Worm (Caenorhabditis elegans): Measurements from ENCODE around the gene tmem-131.
A peak's percentile ranks its signal among the peaks of the same experiment; 100 is the strongest.
"Not testable (repeated sequence)": the region's sequence is repeated elsewhere in the genome, so short reads cannot be mapped to it uniquely, and the experiment has no call there.

The tmem-131 gene

DNA sequence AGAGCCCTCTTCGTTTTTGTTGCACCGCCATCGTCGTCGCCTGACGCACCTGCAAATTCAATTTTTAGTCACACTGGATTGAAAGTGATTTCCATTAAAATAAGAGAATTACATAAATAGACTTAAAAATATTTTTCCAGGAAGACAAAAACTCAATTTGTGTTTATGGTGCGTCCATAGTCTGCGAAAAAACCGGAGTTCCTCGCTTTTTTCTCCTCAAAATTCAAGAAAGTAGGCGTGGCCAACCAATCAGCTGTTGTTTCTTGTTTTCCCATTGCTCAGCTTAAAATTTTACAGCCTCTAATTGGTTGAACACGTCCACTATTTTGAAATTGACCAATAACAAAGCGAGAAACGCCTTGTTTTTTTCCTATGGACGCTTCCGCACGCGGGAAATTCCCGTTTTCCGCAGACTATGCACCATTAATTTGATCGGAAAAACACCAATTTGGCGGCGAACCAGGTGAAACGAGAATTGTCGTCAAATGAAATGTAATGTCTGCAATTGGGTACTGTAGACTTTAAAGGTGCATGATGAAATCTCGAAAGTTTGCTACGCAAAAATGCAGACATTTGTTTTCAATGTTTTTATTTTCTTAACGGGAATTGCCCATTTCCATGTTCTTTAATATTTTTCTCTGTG, 13.4 kb downstream of the tmem-131 start, which contains the start of gene C27F2.7:
Gene C27F2.7 (minus strand): TSS at position 51 of the 643 bp plus-strand sequence.
- no peak for TF ChIP-seq T22C8.4 (GFP tag; IDR thresholded peaks at IDR 0.05)
- no peak for TF ChIP-seq ztf-29 (GFP tag; IDR thresholded peaks at IDR 0.05)
- TF ChIP-seq ref-1 (GFP tag; conservative IDR thresholded peaks at IDR 0.05), result no peak
- no peak for TF ChIP-seq flt-1 (GFP tag; IDR thresholded peaks at IDR 0.05)
- no peak for TF ChIP-seq cog-1 (tag; optimal IDR thresholded peaks at IDR 0.05)
- TF ChIP-seq med-1 (GFP tag; optimal IDR thresholded peaks at IDR 0.05; ENCODE audit: insufficient read depth), result no peak
- no peak for TF ChIP-seq tab-1 (GFP tag; IDR thresholded peaks at IDR 0.05)
- TF ChIP-seq ztf-23 (GFP tag; IDR thresholded peaks at IDR 0.05), result no peak
- no peak for TF ChIP-seq klf-2 (GFP tag; conservative IDR thresholded peaks at IDR 0.05)

DNA sequence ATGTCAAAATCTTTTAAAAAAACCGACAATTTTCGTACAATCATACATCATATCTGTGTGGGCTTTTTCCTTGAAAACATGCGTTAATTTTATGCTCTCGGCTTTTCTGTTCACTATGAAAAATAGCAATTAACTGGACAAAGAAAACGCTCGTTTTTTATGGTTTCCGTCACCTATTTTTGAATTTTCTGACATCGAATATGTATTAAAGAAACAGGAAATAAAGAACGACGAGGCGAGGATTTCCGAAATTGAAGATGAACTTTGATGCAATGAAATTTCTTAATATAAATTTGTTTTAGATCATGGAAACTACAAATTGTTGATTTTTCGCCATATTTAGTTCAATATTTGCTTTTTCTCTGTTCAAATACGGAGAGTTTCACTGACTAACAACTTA, 14.0 kb downstream of the tmem-131 start:
- no peak for TF ChIP-seq tab-1 (GFP tag; IDR thresholded peaks at IDR 0.05)
- no peak for TF ChIP-seq med-1 (GFP tag; optimal IDR thresholded peaks at IDR 0.05; ENCODE audit: insufficient read depth)
- TF ChIP-seq ztf-23 (GFP tag; IDR thresholded peaks at IDR 0.05), result no peak
- no peak for TF ChIP-seq ztf-29 (GFP tag; IDR thresholded peaks at IDR 0.05)
- no peak for TF ChIP-seq ref-1 (GFP tag; conservative IDR thresholded peaks at IDR 0.05)
- no peak for TF ChIP-seq T22C8.4 (GFP tag; IDR thresholded peaks at IDR 0.05)
- no peak for TF ChIP-seq cog-1 (tag; optimal IDR thresholded peaks at IDR 0.05)
- no peak for TF ChIP-seq klf-2 (GFP tag; conservative IDR thresholded peaks at IDR 0.05)
- TF ChIP-seq flt-1 (GFP tag; IDR thresholded peaks at IDR 0.05), result no peak

DNA sequence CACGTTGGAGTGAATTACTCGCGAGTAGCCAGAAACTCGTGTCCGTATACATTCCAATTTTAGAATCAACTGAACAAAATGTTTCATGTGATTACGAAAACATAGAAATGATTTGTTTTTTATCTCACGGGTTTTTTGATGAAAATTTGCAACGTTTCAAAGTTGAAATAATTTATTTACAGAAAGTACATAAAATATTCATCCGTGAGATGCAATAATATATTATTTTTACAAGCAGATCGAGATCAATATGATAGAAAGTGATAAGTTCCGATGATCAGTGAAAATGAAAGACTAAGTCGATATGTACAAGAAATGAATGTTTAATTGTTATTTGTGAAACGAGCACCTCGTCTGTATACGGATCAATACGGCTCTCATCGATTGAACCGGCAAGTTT, 17.6 kb downstream of the tmem-131 start, which contains the start of gene C27F2.6:
Gene C27F2.6 (minus strand): TSS at position 101 of the 400 bp plus-strand sequence.
- TF ChIP-seq flt-1 (GFP tag; IDR thresholded peaks at IDR 0.05); klf-2 (GFP tag; conservative IDR thresholded peaks at IDR 0.05); tab-1 (GFP tag; IDR thresholded peaks at IDR 0.05): not testable (repeated sequence)

DNA sequence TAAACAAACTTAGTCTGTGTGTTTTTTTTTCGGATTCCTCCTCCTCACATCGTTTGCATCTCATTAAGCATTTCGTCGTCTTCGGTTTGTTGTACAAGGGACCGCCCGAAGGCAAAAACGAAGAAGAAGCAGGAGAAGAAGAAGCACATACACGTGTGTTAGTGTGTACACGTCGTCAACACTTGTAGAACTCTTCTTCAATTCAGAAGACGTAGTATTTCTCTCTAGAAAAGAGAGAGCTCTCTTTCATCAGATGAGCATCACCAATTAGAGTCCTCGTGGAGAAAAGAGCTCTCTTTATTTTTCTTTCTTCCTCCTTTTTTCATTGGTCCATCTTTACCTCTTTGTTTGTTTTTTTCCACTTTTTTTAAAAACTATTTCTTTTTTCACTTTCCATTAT, 29.8 kb downstream of the tmem-131 start:
- no peak for TF ChIP-seq ref-1 (GFP tag; conservative IDR thresholded peaks at IDR 0.05)
- TF ChIP-seq T22C8.4 (GFP tag; IDR thresholded peaks at IDR 0.05), result no peak
- no peak for TF ChIP-seq ztf-29 (GFP tag; IDR thresholded peaks at IDR 0.05)
- no peak for TF ChIP-seq cog-1 (tag; optimal IDR thresholded peaks at IDR 0.05)
- TF ChIP-seq klf-2 (GFP tag; conservative IDR thresholded peaks at IDR 0.05), result no peak
- no peak for TF ChIP-seq flt-1 (GFP tag; IDR thresholded peaks at IDR 0.05)
- no peak for TF ChIP-seq med-1 (GFP tag; optimal IDR thresholded peaks at IDR 0.05; ENCODE audit: insufficient read depth)
- TF ChIP-seq tab-1 (GFP tag; IDR thresholded peaks at IDR 0.05), result no peak
- TF ChIP-seq ztf-23 (GFP tag; IDR thresholded peaks at IDR 0.05), result no peak

DNA sequence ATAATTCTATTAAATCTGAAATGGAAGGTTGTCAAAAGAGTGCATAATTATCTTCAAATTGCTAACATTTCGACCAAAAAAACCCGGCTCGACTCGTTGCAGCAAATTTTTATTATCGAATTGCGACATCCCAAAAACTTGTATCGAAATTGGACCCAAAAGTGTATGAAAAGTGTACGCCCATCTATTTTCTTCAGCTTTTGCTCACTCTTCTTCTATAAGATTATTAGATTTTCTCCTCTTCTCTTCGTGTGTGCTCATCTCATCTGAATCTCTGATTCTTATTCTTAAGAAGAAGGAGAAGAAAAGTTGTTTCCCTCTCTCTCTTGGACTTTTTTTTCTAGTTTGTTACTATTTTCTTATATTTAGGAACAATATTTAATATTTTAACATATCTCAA, 30.7 kb downstream of the tmem-131 start:
- TF ChIP-seq tab-1 (GFP tag; IDR thresholded peaks at IDR 0.05) (no peak), ref-1 (GFP tag; conservative IDR thresholded peaks at IDR 0.05) (no peak), ztf-29 (GFP tag; IDR thresholded peaks at IDR 0.05) (no peak)

DNA sequence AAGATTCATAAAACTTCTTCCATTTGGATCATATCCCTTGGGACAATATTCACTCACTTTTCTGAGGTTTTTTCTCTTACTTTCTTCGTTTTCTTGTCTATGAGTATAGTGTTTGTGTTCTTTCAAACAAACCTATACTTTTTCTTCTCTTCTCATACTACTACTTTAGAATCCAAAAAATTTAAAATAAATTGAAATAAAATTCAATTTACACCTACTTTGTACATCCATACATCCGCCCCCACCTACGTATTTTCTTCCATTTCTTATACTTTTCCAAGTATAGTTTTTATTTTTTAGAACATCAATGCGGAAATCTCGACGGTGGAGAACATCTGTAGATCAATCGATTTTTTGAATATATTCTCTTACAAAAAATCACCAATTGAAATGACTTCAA, 32.7 kb downstream of the tmem-131 start, which contains the start of gene nca-2:
Gene nca-2 (plus strand): TSS at position 301 of the 400 bp plus-strand sequence.
- TF ChIP-seq T22C8.4 (GFP tag; IDR thresholded peaks at IDR 0.05), result no peak
- no peak for TF ChIP-seq cog-1 (tag; optimal IDR thresholded peaks at IDR 0.05)
- TF ChIP-seq ztf-29 (GFP tag; IDR thresholded peaks at IDR 0.05), result no peak
- TF ChIP-seq klf-2 (GFP tag; conservative IDR thresholded peaks at IDR 0.05), result no peak
- no peak for TF ChIP-seq tab-1 (GFP tag; IDR thresholded peaks at IDR 0.05)
- TF ChIP-seq med-1 (GFP tag; optimal IDR thresholded peaks at IDR 0.05; ENCODE audit: insufficient read depth), result no peak

DNA sequence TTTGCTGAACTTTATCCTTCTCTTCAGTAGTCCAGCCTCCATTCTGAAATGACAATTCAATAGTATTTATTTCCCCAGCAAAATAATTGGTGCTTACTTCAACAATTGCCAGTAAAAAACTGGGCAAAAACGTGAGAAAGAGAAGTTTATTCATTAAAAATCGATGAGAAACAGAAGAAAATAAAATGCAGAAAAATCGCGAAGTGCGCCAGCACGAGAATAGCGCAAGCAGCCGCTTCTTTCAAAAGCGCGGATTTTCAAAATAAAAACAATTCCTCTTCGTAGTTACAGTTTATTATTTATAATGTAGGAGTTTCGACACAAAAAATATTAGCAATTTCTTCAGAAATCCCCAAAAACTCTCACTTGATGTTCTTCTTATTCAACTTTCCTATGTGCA, 35.1 kb downstream of the tmem-131 start, which contains the start of gene C27F2.9:
Gene C27F2.9 (minus strand): TSS at position 159 of the 400 bp plus-strand sequence.
- TF ChIP-seq ref-1 (GFP tag; conservative IDR thresholded peaks at IDR 0.05), result no peak
- no peak for TF ChIP-seq ztf-29 (GFP tag; IDR thresholded peaks at IDR 0.05)
- TF ChIP-seq tab-1 (GFP tag; IDR thresholded peaks at IDR 0.05), result 0 out of 2 replicates have a peak, but pooled peaks have one; percentile 22
- peak; percentile 76 for TF ChIP-seq flt-1 (GFP tag; IDR thresholded peaks at IDR 0.05)
- TF ChIP-seq klf-2 (GFP tag; conservative IDR thresholded peaks at IDR 0.05), result no peak
- TF ChIP-seq ztf-23 (GFP tag; IDR thresholded peaks at IDR 0.05), result peak; percentile 61; the same call in 1 of the 2 replicates
- TF ChIP-seq T22C8.4 (GFP tag; IDR thresholded peaks at IDR 0.05), result 0 out of 2 replicates have a peak, but pooled peaks have one; percentile 27
- peak; percentile 1 for TF ChIP-seq med-1 (GFP tag; optimal IDR thresholded peaks at IDR 0.05; ENCODE audit: insufficient read depth)
- TF ChIP-seq cog-1 (tag; optimal IDR thresholded peaks at IDR 0.05), result no peak

DNA sequence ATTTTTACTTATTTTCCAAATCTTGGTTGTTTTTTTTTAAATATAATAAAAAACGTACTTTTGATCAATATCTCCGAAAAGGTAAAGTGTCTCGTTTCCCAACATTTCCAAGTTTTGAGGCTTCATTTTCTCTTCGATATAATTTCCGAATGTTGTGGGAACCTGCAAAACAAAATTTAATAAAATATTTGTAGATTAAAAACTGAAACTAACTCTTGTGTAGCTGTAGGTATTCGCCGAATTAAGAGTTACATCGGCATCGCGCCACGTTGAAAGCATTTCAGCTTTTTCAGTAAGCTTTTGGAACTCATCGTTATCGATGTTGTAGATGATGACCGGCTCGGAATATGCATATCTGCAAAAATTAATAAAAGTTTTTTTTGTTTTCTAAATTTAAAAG, 35.6 kb downstream of the tmem-131 start, which contains the start of gene vps-22:
Gene vps-22 (minus strand): TSS at position 101 of the 400 bp plus-strand sequence.
- TF ChIP-seq ref-1 (GFP tag; conservative IDR thresholded peaks at IDR 0.05) (no peak), flt-1 (GFP tag; IDR thresholded peaks at IDR 0.05) (no peak), T22C8.4 (GFP tag; IDR thresholded peaks at IDR 0.05) (no peak)

DNA sequence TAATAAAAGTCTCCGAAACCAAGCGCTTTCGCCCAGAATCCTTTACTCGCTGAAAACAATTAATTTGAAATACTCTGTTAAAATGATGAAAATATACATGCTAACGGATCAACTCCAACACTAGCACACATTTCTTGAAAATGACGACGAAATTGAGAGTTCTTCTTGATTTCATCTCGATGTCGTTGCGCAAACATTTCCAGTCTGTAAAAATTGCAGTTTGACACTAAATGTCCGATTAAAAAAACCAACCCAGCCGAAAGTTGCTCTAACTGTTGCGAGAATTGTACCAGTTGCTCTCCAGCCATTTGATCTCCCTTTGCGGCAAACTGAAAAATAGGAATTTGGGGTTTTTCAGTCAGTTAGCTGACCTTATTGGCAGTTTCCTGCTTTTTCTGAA, 36.7 kb downstream of the tmem-131 start:
- TF ChIP-seq tab-1 (GFP tag; IDR thresholded peaks at IDR 0.05), result no peak
- no peak for TF ChIP-seq cog-1 (tag; optimal IDR thresholded peaks at IDR 0.05)
- TF ChIP-seq ztf-29 (GFP tag; IDR thresholded peaks at IDR 0.05), result no peak
- TF ChIP-seq T22C8.4 (GFP tag; IDR thresholded peaks at IDR 0.05), result no peak
- no peak for TF ChIP-seq flt-1 (GFP tag; IDR thresholded peaks at IDR 0.05)
- TF ChIP-seq klf-2 (GFP tag; conservative IDR thresholded peaks at IDR 0.05), result no peak
- no peak for TF ChIP-seq med-1 (GFP tag; optimal IDR thresholded peaks at IDR 0.05; ENCODE audit: insufficient read depth)
- TF ChIP-seq ztf-23 (GFP tag; IDR thresholded peaks at IDR 0.05), result no peak
- TF ChIP-seq ref-1 (GFP tag; conservative IDR thresholded peaks at IDR 0.05), result no peak

DNA sequence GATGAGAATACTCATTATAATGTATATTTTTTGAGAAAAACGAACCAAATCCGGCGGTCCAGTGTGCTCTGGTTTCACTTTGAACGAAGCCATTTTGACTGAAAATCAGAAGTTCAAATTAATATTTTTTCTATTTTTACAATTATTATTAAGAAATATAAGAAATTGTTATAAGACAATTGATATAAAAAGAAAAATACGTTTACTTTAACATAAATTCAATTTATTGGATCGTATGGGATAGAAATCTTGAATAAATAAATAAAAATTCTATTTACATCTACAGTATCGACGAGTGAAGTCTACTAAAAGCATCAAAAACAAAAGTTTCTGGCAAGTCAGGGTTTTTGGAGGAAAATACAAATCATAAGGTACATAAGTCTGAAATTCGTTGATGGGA, 37.8 kb downstream of the tmem-131 start, which contains the start of gene C27F2.4:
Gene C27F2.4 (minus strand): TSS at position 101 of the 400 bp plus-strand sequence.
- TF ChIP-seq T22C8.4 (GFP tag; IDR thresholded peaks at IDR 0.05) (no peak), med-1 (GFP tag; optimal IDR thresholded peaks at IDR 0.05; ENCODE audit: insufficient read depth) (no peak)
